Worm (Caenorhabditis elegans) whole organism, young adult: ENCODE data around the gene hsp-110.

Experiments
- B0019.2 ChIP-seq: fragments of 200-800 bp; sonication (Bioruptor generic); conservative IDR thresholded peaks from 2 replicates; pipeline ENCODE4 v1.3.6; 2022; ENCODE audit warnings: missing genetic modification reagents, missing genetic modification characterization, missing compliant biosample characterization
- C06A6.2 ChIP-seq: fragments of 200-800 bp; sonication (Bioruptor generic); conservative IDR thresholded peaks from 2 replicates; pipeline ENCODE4 v1.3.6; 2022; ENCODE audit warnings: missing genetic modification characterization, missing compliant biosample characterization
- F10E7.11 ChIP-seq: sonication (generic microtip); optimal IDR thresholded peaks from 2 replicates; lab custom pipeline; 2017; ENCODE audit warnings: mild to moderate bottlenecking, missing genetic modification characterization, moderate library complexity, missing compliant biosample characterization
- F23B12.7 ChIP-seq: sonication (generic microtip); optimal IDR thresholded peaks from 2 replicates; lab custom pipeline; 2017; ENCODE audit warnings: missing genetic modification characterization, mild to moderate bottlenecking, missing compliant biosample characterization, antibody characterized with exemption, moderate library complexity; ENCODE audit not compliant: insufficient read depth
- F33H1.4 ChIP-seq: fragments of 200-800 bp; sonication (Bioruptor generic); IDR thresholded peaks from 2 replicates; pipeline ENCODE4 v1.3.6; 2022; ENCODE audit warnings: missing genetic modification reagents, missing genetic modification characterization, missing compliant biosample characterization
- F52B5.7 ChIP-seq: sonication (generic microtip); optimal IDR thresholded peaks from 2 replicates; lab custom pipeline; 2016; ENCODE audit warnings: mild to moderate bottlenecking, missing genetic modification characterization, missing compliant biosample characterization
- F57A8.1 ChIP-seq: fragments of 200-800 bp; sonication (Bioruptor generic); optimal IDR thresholded peaks from 2 replicates; lab custom pipeline; 2018; ENCODE audit warnings: mild to moderate bottlenecking, missing genetic modification characterization, moderate library complexity, missing compliant biosample characterization
- F57C9.4 ChIP-seq: sonication (generic microtip); optimal IDR thresholded peaks from 2 replicates; lab custom pipeline; 2017; ENCODE audit warnings: mild to moderate bottlenecking, missing genetic modification characterization, missing compliant biosample characterization
- T26A5.8 ChIP-seq: sonication (generic microtip); optimal IDR thresholded peaks from 2 replicates; lab custom pipeline; 2016; ENCODE audit warnings: missing genetic modification characterization, missing compliant biosample characterization
- Y53F4B.3 ChIP-seq: fragments of 200-800 bp; sonication (Bioruptor generic); IDR thresholded peaks from 2 replicates; pipeline ENCODE4 v1.3.6; 2022; ENCODE audit warnings: missing genetic modification reagents, missing genetic modification characterization, missing compliant biosample characterization
- Y53G8AR.9 ChIP-seq: fragments of 200-800 bp; sonication (Bioruptor generic); conservative IDR thresholded peaks from 2 replicates; pipeline ENCODE4 v1.3.6; 2022; ENCODE audit warnings: missing genetic modification reagents, missing genetic modification characterization, missing compliant biosample characterization
- aptf-2 ChIP-seq: fragments of 200-800 bp; sonication (Bioruptor generic); conservative IDR thresholded peaks from 2 replicates; pipeline ENCODE4 v1.3.6; 2022; ENCODE audit warnings: missing genetic modification reagents, missing genetic modification characterization, missing compliant biosample characterization
- aptf-3 ChIP-seq: fragments of 200-800 bp; sonication (Bioruptor generic); IDR thresholded peaks from 2 replicates; pipeline ENCODE4 v1.3.6; 2022; ENCODE audit warnings: missing genetic modification characterization, missing compliant biosample characterization
- attf-3 ChIP-seq: fragments of 200-800 bp; sonication (Bioruptor generic); conservative IDR thresholded peaks from 2 replicates; pipeline ENCODE4 v1.3.6; 2022; ENCODE audit warnings: missing genetic modification reagents, missing genetic modification characterization, missing compliant biosample characterization
- attf-6 ChIP-seq: fragments of 200-800 bp; sonication (Bioruptor generic); IDR thresholded peaks from 2 replicates; pipeline ENCODE4 v1.3.6; 2022; ENCODE audit warnings: missing genetic modification reagents, missing genetic modification characterization, missing compliant biosample characterization
- bed-2 ChIP-seq: fragments of 200-800 bp; sonication (Bioruptor generic); IDR thresholded peaks from 2 replicates; pipeline ENCODE4 v1.3.6; 2022; ENCODE audit warnings: missing genetic modification reagents, missing genetic modification characterization, missing compliant biosample characterization
- ceh-100 ChIP-seq: fragments of 200-800 bp; sonication (Bioruptor generic); IDR thresholded peaks from 2 replicates; pipeline ENCODE4 v1.3.6; 2022; ENCODE audit warnings: missing genetic modification reagents, missing genetic modification characterization, missing compliant biosample characterization
- ceh-58 ChIP-seq: fragments of 200-800 bp; sonication (Bioruptor generic); IDR thresholded peaks from 2 replicates; pipeline ENCODE4 v1.3.6; 2022; ENCODE audit warnings: missing genetic modification characterization, missing compliant biosample characterization
- ceh-79 ChIP-seq: sonication (generic microtip); optimal IDR thresholded peaks from 2 replicates; lab custom pipeline; 2017; ENCODE audit warnings: mild to moderate bottlenecking, missing genetic modification characterization, missing compliant biosample characterization
- ceh-91 ChIP-seq: fragments of 200-800 bp; sonication (Bioruptor generic); IDR thresholded peaks from 2 replicates; pipeline ENCODE4 v1.3.6; 2022; ENCODE audit warnings: missing genetic modification reagents, missing genetic modification characterization, missing compliant biosample characterization
- efl-1 ChIP-seq: fragments of 150-350 bp; optimal IDR thresholded peaks from 2 replicates; lab custom pipeline; 2014; ENCODE audit warnings: missing biosample characterization, missing genetic modification reagents, missing genetic modification characterization
- egl-18 ChIP-seq: fragments of 200-800 bp; sonication (Bioruptor generic); IDR thresholded peaks from 2 replicates; pipeline ENCODE4 v1.3.6; 2022; ENCODE audit warnings: missing genetic modification reagents, missing genetic modification characterization, missing compliant biosample characterization
- egl-44 ChIP-seq: fragments of 200-800 bp; sonication (Bioruptor generic); IDR thresholded peaks from 2 replicates; pipeline ENCODE4 v1.3.6; 2022; ENCODE audit warnings: missing genetic modification reagents, missing genetic modification characterization, missing compliant biosample characterization
- ekl-4 ChIP-seq: fragments of 200-800 bp; sonication (Bioruptor generic); IDR thresholded peaks from 2 replicates; pipeline ENCODE4 v1.3.6; 2022; ENCODE audit warnings: missing genetic modification reagents, missing genetic modification characterization, missing compliant biosample characterization
- hsf-1 ChIP-seq: fragments of 200-800 bp; sonication (Bioruptor generic); IDR thresholded peaks from 2 replicates; pipeline ENCODE4 v1.3.6; 2022; ENCODE audit warnings: missing genetic modification reagents, missing genetic modification characterization, missing compliant biosample characterization
- lag-1 ChIP-seq: fragments of 200-800 bp; sonication (Bioruptor generic); IDR thresholded peaks from 2 replicates; pipeline ENCODE4 v1.3.6; 2022; ENCODE audit warnings: missing genetic modification reagents, missing genetic modification characterization, missing compliant biosample characterization
- let-526 ChIP-seq: fragments of 200-800 bp; sonication (Bioruptor generic); IDR thresholded peaks from 2 replicates; pipeline ENCODE4 v1.3.6; 2022; ENCODE audit warnings: missing genetic modification reagents, missing genetic modification characterization, missing compliant biosample characterization
- lin-26 ChIP-seq: fragments of 200-800 bp; sonication (Bioruptor generic); IDR thresholded peaks from 2 replicates; pipeline ENCODE4 v1.3.6; 2022; ENCODE audit warnings: missing genetic modification reagents, missing genetic modification characterization, missing compliant biosample characterization
- lin-40 ChIP-seq: sonication (generic microtip); optimal IDR thresholded peaks from 2 replicates; lab custom pipeline; 2016; ENCODE audit warnings: missing genetic modification characterization, mild to moderate bottlenecking, missing compliant biosample characterization, missing genotype, missing genetic modification reagents
- lir-1 ChIP-seq: fragments of 200-800 bp; sonication (Bioruptor generic); conservative IDR thresholded peaks from 2 replicates; pipeline ENCODE4 v1.3.6; 2022; ENCODE audit warnings: missing genetic modification reagents, missing genetic modification characterization, missing compliant biosample characterization
- madf-10 ChIP-seq: sonication (generic microtip); optimal IDR thresholded peaks from 2 replicates; lab custom pipeline; 2016; ENCODE audit warnings: mild to moderate bottlenecking, missing genetic modification characterization, missing compliant biosample characterization
- madf-3 ChIP-seq: fragments of 200-800 bp; sonication (Bioruptor generic); IDR thresholded peaks from 2 replicates; pipeline ENCODE4 v1.3.6; 2022; ENCODE audit warnings: missing genetic modification reagents, missing genetic modification characterization, missing compliant biosample characterization
- madf-6 ChIP-seq: fragments of 200-800 bp; sonication (Bioruptor generic); IDR thresholded peaks from 2 replicates; pipeline ENCODE4 v1.3.6; 2022; ENCODE audit warnings: missing genetic modification reagents, missing genetic modification characterization, missing compliant biosample characterization
- mcd-1 ChIP-seq: fragments of 200-800 bp; sonication (Bioruptor generic); IDR thresholded peaks from 2 replicates; pipeline ENCODE4 v1.3.6; 2022; ENCODE audit warnings: missing genetic modification reagents, missing genetic modification characterization, missing compliant biosample characterization
- mes-4 ChIP-seq: sonication (generic microtip); optimal IDR thresholded peaks from 2 replicates; lab custom pipeline; 2016; ENCODE audit warnings: missing genotype, missing genetic modification characterization, missing compliant biosample characterization
- nfya-1 ChIP-seq: sonication (generic microtip); optimal IDR thresholded peaks from 2 replicates; lab custom pipeline; 2017; ENCODE audit warnings: antibody characterized with exemption, missing compliant biosample characterization, missing genetic modification characterization, borderline replicate concordance; ENCODE audit not compliant: insufficient read depth
- pbrm-1 ChIP-seq: fragments of 200-800 bp; sonication (Bioruptor generic); IDR thresholded peaks from 2 replicates; pipeline ENCODE4 v1.3.6; 2022; ENCODE audit warnings: missing genetic modification reagents, missing genetic modification characterization, missing compliant biosample characterization
- rec-8 ChIP-seq, 2 experiments: sonication (generic microtip); optimal IDR thresholded peaks; 2 replicates each; lab custom pipeline; 2016; ENCODE audit warnings: mild to moderate bottlenecking in 2 of 2, missing genetic modification characterization in 2 of 2, missing genetic modification reagents in 2 of 2, missing genotype in 2 of 2, missing biosample characterization in 1 of 2, missing compliant biosample characterization in 1 of 2, moderate library complexity in 1 of 2
- snpc-1.3 ChIP-seq: sonication (generic microtip); optimal IDR thresholded peaks from 2 replicates; lab custom pipeline; 2017; ENCODE audit warnings: missing genetic modification characterization, mild to moderate bottlenecking, missing compliant biosample characterization, antibody characterized with exemption, moderate library complexity, missing genotype, missing genetic modification reagents; ENCODE audit not compliant: insufficient read depth
- snpc-3.4 ChIP-seq: sonication (generic microtip); optimal IDR thresholded peaks from 2 replicates; lab custom pipeline; 2017; ENCODE audit warnings: missing genetic modification characterization, mild to moderate bottlenecking, missing compliant biosample characterization, antibody characterized with exemption, moderate library complexity, missing genotype, missing genetic modification reagents
- somi-1 ChIP-seq: fragments of 200-800 bp; sonication (Bioruptor generic); optimal IDR thresholded peaks from 2 replicates; lab custom pipeline; 2018; ENCODE audit warnings: mild to moderate bottlenecking, missing genetic modification characterization, missing compliant biosample characterization
- sptf-2 ChIP-seq: fragments of 200-800 bp; sonication (Bioruptor generic); optimal IDR thresholded peaks from 2 replicates; lab custom pipeline; 2018; ENCODE audit warnings: mild to moderate bottlenecking, missing genetic modification characterization, missing compliant biosample characterization
- tbp1 ChIP-seq: fragments of 200-800 bp; sonication (Bioruptor generic); optimal IDR thresholded peaks from 2 replicates; lab custom pipeline; 2018; ENCODE audit warnings: mild to moderate bottlenecking, missing genetic modification characterization, missing compliant biosample characterization
- unc-130 ChIP-seq: sonication (generic microtip); optimal IDR thresholded peaks from 2 replicates; lab custom pipeline; 2016; ENCODE audit warnings: missing genetic modification reagents, missing genetic modification characterization, missing compliant biosample characterization
- unc-62 ChIP-seq: fragments of 150-350 bp; optimal IDR thresholded peaks from 2 replicates; lab custom pipeline; 2014; ENCODE audit warnings: missing biosample characterization, missing genetic modification reagents, missing genetic modification characterization
- zim-3 ChIP-seq: sonication (generic microtip); optimal IDR thresholded peaks from 2 replicates; lab custom pipeline; 2017; ENCODE audit warnings: mild to moderate bottlenecking, missing genetic modification characterization, moderate library complexity, missing compliant biosample characterization
- ztf-25 ChIP-seq: fragments of 200-800 bp; sonication (Bioruptor generic); IDR thresholded peaks from 2 replicates; pipeline ENCODE4 v1.3.6; 2022; ENCODE audit warnings: missing genetic modification reagents, missing genetic modification characterization, missing compliant biosample characterization
- ztf-26 ChIP-seq: sonication (generic microtip); optimal IDR thresholded peaks from 2 replicates; lab custom pipeline; 2017; ENCODE audit warnings: missing genetic modification characterization, missing compliant biosample characterization
- ztf-6 ChIP-seq: fragments of 200-800 bp; sonication (Bioruptor generic); IDR thresholded peaks from 2 replicates; pipeline ENCODE4 v1.3.6; 2022; ENCODE audit warnings: missing genetic modification reagents, missing genetic modification characterization, missing compliant biosample characterization

Gene hsp-110

DNA sequence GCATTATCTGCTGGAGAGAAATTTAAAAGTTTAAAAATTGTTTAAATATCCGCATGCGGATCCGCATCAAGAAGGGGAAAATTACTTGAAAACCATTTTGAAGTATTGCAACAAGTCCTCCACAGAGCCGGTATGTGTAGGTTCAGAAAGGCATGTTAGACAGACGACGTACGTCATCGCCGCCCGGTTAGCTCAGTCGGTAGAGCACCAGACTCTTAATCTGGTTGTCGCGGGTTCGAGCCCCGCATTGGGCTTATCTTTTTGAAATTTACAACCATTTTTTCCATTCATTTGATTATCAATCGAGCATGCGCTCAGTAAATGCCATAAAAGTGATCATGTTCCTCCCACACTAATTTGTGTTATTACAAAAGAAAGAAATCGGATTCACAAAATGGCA lies 26.6 kb upstream of the hsp-110 start:
- TF ChIP-seq egl-44 (GFP tag; lab: Robert Waterston, UW) = no peak
- no peak for TF ChIP-seq F57A8.1 (GFP tag; lab: Kevin White, UChicago)
- TF ChIP-seq ceh-100 = no peak
- TF ChIP-seq ceh-79 (tag; lab: Kevin White, UChicago) = no peak
- no peak for TF ChIP-seq ztf-26 (tag; lab: Kevin White, UChicago)
- TF ChIP-seq pbrm-1 (GFP tag; lab: Robert Waterston, UW) = peak; percentile 41; the same call in 1 of the 2 replicates
- TF ChIP-seq zim-3 (tag; lab: Kevin White, UChicago) = no peak
- TF ChIP-seq snpc-3.4 (tag; lab: Kevin White, UChicago) = no peak
- peak; percentile 56; the same call in 1 of the 2 replicates for TF ChIP-seq hsf-1 (GFP tag; lab: Robert Waterston, UW)
- no peak for TF ChIP-seq bed-2 (GFP tag; lab: Robert Waterston, UW)
- peak; percentile 89 for TF ChIP-seq tbp1 (GFP tag; lab: Kevin White, UChicago)
- peak; percentile 93 for TF ChIP-seq lin-26 (GFP tag; lab: Robert Waterston, UW)
- no peak for TF ChIP-seq T26A5.8 (tag; lab: Kevin White, UChicago)
- no peak for TF ChIP-seq C06A6.2 (GFP tag; lab: Robert Waterston, UW)
- TF ChIP-seq mcd-1 (GFP tag; lab: Robert Waterston, UW) = no peak
- peak in 1 of 2 experiments; percentile 25 for TF ChIP-seq rec-8 (tag; optimal IDR thresholded peaks at IDR 0.05; lab: Kevin White, UChicago)
- no peak for TF ChIP-seq sptf-2 (GFP tag; lab: Kevin White, UChicago)
- TF ChIP-seq mes-4 = no peak
- TF ChIP-seq lin-40 (tag; lab: Kevin White, UChicago) = no peak
- TF ChIP-seq attf-6 = no peak
- no peak for TF ChIP-seq let-526 (GFP tag; lab: Robert Waterston, UW)
- no peak for TF ChIP-seq F57C9.4 (tag; lab: Kevin White, UChicago)
- no peak for TF ChIP-seq unc-130 (GFP tag; lab: Kevin White, UChicago)
- no peak for TF ChIP-seq lag-1 (GFP tag; lab: Robert Waterston, UW)
- TF ChIP-seq somi-1 = no peak
- peak; percentile 61; the same call in 1 of the 2 replicates for TF ChIP-seq madf-6 (GFP tag; lab: Robert Waterston, UW)
- no peak for TF ChIP-seq Y53F4B.3
- TF ChIP-seq efl-1 (GFP tag; lab: Kevin White, UChicago) = peak; percentile 10
- TF ChIP-seq egl-18 (GFP tag; lab: Robert Waterston, UW) = no peak
- no peak for TF ChIP-seq aptf-3 (GFP tag; lab: Robert Waterston, UW)
- TF ChIP-seq ekl-4 = no peak
- TF ChIP-seq aptf-2 = no peak
- 0 out of 2 replicates have a peak, but pooled peaks have one; percentile 51 for TF ChIP-seq ztf-25 (GFP tag; lab: Robert Waterston, UW)
- no peak for TF ChIP-seq ceh-58 (GFP tag; lab: Robert Waterston, UW)
- no peak for TF ChIP-seq unc-62
- TF ChIP-seq madf-10 (tag; lab: Kevin White, UChicago) = no peak
- no peak for TF ChIP-seq F23B12.7 (tag; lab: Kevin White, UChicago)
- no peak for TF ChIP-seq lir-1
- TF ChIP-seq F52B5.7 = peak; percentile 15
- TF ChIP-seq attf-3 (GFP tag; lab: Robert Waterston, UW) = no peak
- TF ChIP-seq F10E7.11 (tag; lab: Kevin White, UChicago) = no peak
- TF ChIP-seq ceh-91 (GFP tag; lab: Robert Waterston, UW) = no peak
- TF ChIP-seq F33H1.4 (GFP tag; lab: Robert Waterston, UW) = no peak
- TF ChIP-seq Y53G8AR.9 (GFP tag; lab: Robert Waterston, UW) = no peak
- TF ChIP-seq nfya-1 (tag; lab: Kevin White, UChicago) = no peak
- no peak for TF ChIP-seq snpc-1.3 (tag; lab: Kevin White, UChicago)
- no peak for TF ChIP-seq ztf-6 (GFP tag; lab: Robert Waterston, UW)
- no peak for TF ChIP-seq B0019.2 (GFP tag; lab: Robert Waterston, UW)
- TF ChIP-seq madf-3 (GFP tag; lab: Robert Waterston, UW) = no peak
